Fruit fly (Drosophila melanogaster) whole organism, prepupa: ENCODE measurements around the gene Gr22c.

Source experiments
- CG6163 ChIP-seq: fragments of 200-800 bp; sonication (Bioruptor generic); IDR thresholded peaks from 3 replicates; pipeline ENCODE4 v1.3.6; 2022; ENCODE audit warnings: missing biosample characterization, missing genetic modification characterization
- CG8119 ChIP-seq: fragments of 200-800 bp; sonication (Bioruptor generic); IDR thresholded peaks from 3 replicates; pipeline ENCODE4 v1.3.6; 2022; ENCODE audit warnings: missing biosample characterization, missing genetic modification characterization
- Hr39 ChIP-seq: fragments of 200-800 bp; sonication (Bioruptor generic); optimal IDR thresholded peaks from 2 replicates; lab custom pipeline; 2016; ENCODE audit warnings: missing biosample characterization, missing genetic modification characterization
- esn ChIP-seq: fragments of 200-800 bp; sonication (Bioruptor generic); optimal IDR thresholded peaks from 2 replicates; lab custom pipeline; 2016; ENCODE audit warnings: missing biosample characterization, mild to moderate bottlenecking, missing genetic modification characterization, moderate library complexity

dm6 chr2L:1790261-1790660, 1.4 kb downstream of the Gr22c start, which contains the start of gene Gr22d:
- TF ChIP-seq CG6163 (GFP tag; lab: Robert Waterston, UW) (no peak), esn (GFP tag; lab: Kevin White, UChicago) (no peak), CG8119 (GFP tag; lab: Robert Waterston, UW) (no peak), Hr39 (GFP tag; lab: Kevin White, UChicago) (no peak)
